Worm (Caenorhabditis elegans) whole organism, L1 larva: ENCODE data around the gene srsx-14.

Source experiments
- alr-1 ChIP-seq: fragments of 200-800 bp; sonication (Bioruptor generic); optimal IDR thresholded peaks from 2 replicates; lab custom pipeline; 2018; ENCODE audit warnings: borderline replicate concordance, mild to moderate bottlenecking, missing genetic modification characterization, missing compliant biosample characterization
- aly-2 ChIP-seq: fragments of 150-350 bp; optimal IDR thresholded peaks from 2 replicates; lab custom pipeline; 2014; ENCODE audit warnings: missing biosample characterization, missing genetic modification characterization
- ceh-82 ChIP-seq, 3 experiments: fragments of 150-350 bp in 1 of 3; sonication (generic microtip) in 2 of 3; optimal IDR thresholded peaks; 2 replicates each; lab custom pipeline; 2014 to 2017; ENCODE audit warnings: missing biosample characterization in 3 of 3, missing genetic modification characterization in 3 of 3
- ceh-90 ChIP-seq: sonication (generic microtip); optimal IDR thresholded peaks from 2 replicates; lab custom pipeline; 2016; ENCODE audit warnings: missing genetic modification characterization, missing compliant biosample characterization
- ces-1 ChIP-seq: fragments of 150-350 bp; optimal IDR thresholded peaks from 2 replicates; lab custom pipeline; 2014; ENCODE audit warnings: missing biosample characterization, missing genetic modification reagents, missing genetic modification characterization
- egl-27 ChIP-seq, 2 experiments: fragments of 150-350 bp in 1 of 2; sonication (generic microtip); optimal IDR thresholded peaks; 3 replicates each; lab custom pipeline; 2017 to 2018; ENCODE audit warnings: missing biosample characterization in 2 of 2, missing genetic modification characterization in 2 of 2, missing genetic modification reagents in 2 of 2
- nhr-20 ChIP-seq: sonication (generic microtip); optimal IDR thresholded peaks from 2 replicates; lab custom pipeline; 2016; ENCODE audit warnings: mild to moderate bottlenecking, missing genetic modification characterization, missing compliant biosample characterization
- nhr-71 ChIP-seq: sonication (generic microtip); optimal IDR thresholded peaks from 2 replicates; lab custom pipeline; 2016; ENCODE audit warnings: mild to moderate bottlenecking, missing genetic modification characterization, moderate library complexity, missing compliant biosample characterization
- pag-3 ChIP-seq: sonication (generic microtip); optimal IDR thresholded peaks from 2 replicates; lab custom pipeline; 2017; ENCODE audit warnings: missing genetic modification characterization, mild to moderate bottlenecking, missing compliant biosample characterization, antibody characterized with exemption, borderline replicate concordance; ENCODE audit not compliant: insufficient read depth
- skn-1 ChIP-seq: fragments of 150-350 bp; optimal IDR thresholded peaks from 2 replicates; lab custom pipeline; 2014; ENCODE audit warnings: missing biosample characterization, missing genetic modification characterization
- ztf-11 ChIP-seq, 2 experiments: sonication (generic microtip); optimal IDR thresholded peaks; 2 replicates each; lab custom pipeline; 2016 to 2017; ENCODE audit warnings: missing genetic modification characterization in 2 of 2, missing biosample characterization in 1 of 2, missing compliant biosample characterization in 1 of 2
- ztf-4 ChIP-seq: fragments of 150-350 bp; optimal IDR thresholded peaks from 2 replicates; lab custom pipeline; 2014; ENCODE audit warnings: missing biosample characterization, missing genetic modification characterization

- TF ChIP-seq nhr-71 (tag; lab: Kevin White, UChicago), result peak; percentile 92
- peak; percentile 87 for TF ChIP-seq ztf-4 (tag; lab: Kevin White, UChicago)
- no peak for TF ChIP-seq ceh-90 (tag; lab: Kevin White, UChicago)
- TF ChIP-seq nhr-20 (tag; lab: Kevin White, UChicago), result peak; percentile 77
- no peak for TF ChIP-seq ztf-11 (tag; optimal IDR thresholded peaks at IDR 0.05; lab: Kevin White, UChicago)
- no peak for TF ChIP-seq ces-1 (GFP tag; lab: Kevin White, UChicago)
- TF ChIP-seq aly-2 (tag; lab: Kevin White, UChicago), result no peak
- peak in 1 of 3 experiments; percentile 29 for TF ChIP-seq ceh-82 (tag; optimal IDR thresholded peaks at IDR 0.05; lab: Kevin White, UChicago)
- peak; percentile 56 for TF ChIP-seq skn-1 (tag; lab: Kevin White, UChicago)
- no peak for TF ChIP-seq alr-1 (tag; lab: Kevin White, UChicago)
- TF ChIP-seq pag-3, result no peak
- TF ChIP-seq egl-27 (tag; optimal IDR thresholded peaks at IDR 0.05; lab: Kevin White, UChicago), result peak in 1 of 2 experiments; percentile 23
Observed at ce11 chrIV:5604465-5604864, 22.5 kb downstream of the srsx-14 start.
